Worm (Caenorhabditis elegans): ENCODE data around the gene fmo-1.

- no peak for TF ChIP-seq ama-1 (optimal IDR thresholded peaks at IDR 0.05)
- no peak for TF ChIP-seq nhr-237 (tag; optimal IDR thresholded peaks at IDR 0.05)
- no peak for TF ChIP-seq zag-1 (tag; optimal IDR thresholded peaks at IDR 0.05)
- no peak for TF ChIP-seq elt-1 (tag; optimal IDR thresholded peaks at IDR 0.05)
- no peak for TF ChIP-seq nhr-12 (tag; optimal IDR thresholded peaks at IDR 0.05)
- no peak for TF ChIP-seq skn-1 (tag; optimal IDR thresholded peaks at IDR 0.05)
- no peak for TF ChIP-seq nhr-10 (tag; optimal IDR thresholded peaks at IDR 0.05)
- no peak for TF ChIP-seq dmd-4 (tag; optimal IDR thresholded peaks at IDR 0.05)
- no peak for TF ChIP-seq sem-4 (tag; optimal IDR thresholded peaks at IDR 0.05)
These were observed 18.7 kb downstream of the fmo-1 start, which contains the start of gene K08C7.4 for ce11 chrIV:10680379-10680778.
